Worm (Caenorhabditis elegans) whole organism, young adult: ENCODE data around the gene exp-1.

Experiments
- ceh-40 ChIP-seq: fragments of 200-800 bp; sonication (Bioruptor generic); IDR thresholded peaks from 2 replicates; pipeline ENCODE4 v1.3.6; 2022; ENCODE audit warnings: missing genetic modification characterization, missing compliant biosample characterization
- dpl-1 ChIP-seq: fragments of 150-350 bp; optimal IDR thresholded peaks from 2 replicates; lab custom pipeline; 2014; ENCODE audit warnings: missing biosample characterization, missing genetic modification reagents, missing genetic modification characterization
- mel-28 ChIP-seq: sonication (generic microtip); optimal IDR thresholded peaks from 2 replicates; lab custom pipeline; 2016; ENCODE audit warnings: borderline replicate concordance, mild to moderate bottlenecking, missing genetic modification characterization, missing compliant biosample characterization
- zim-3 ChIP-seq: sonication (generic microtip); optimal IDR thresholded peaks from 2 replicates; lab custom pipeline; 2017; ENCODE audit warnings: mild to moderate bottlenecking, missing genetic modification characterization, moderate library complexity, missing compliant biosample characterization

DNA sequence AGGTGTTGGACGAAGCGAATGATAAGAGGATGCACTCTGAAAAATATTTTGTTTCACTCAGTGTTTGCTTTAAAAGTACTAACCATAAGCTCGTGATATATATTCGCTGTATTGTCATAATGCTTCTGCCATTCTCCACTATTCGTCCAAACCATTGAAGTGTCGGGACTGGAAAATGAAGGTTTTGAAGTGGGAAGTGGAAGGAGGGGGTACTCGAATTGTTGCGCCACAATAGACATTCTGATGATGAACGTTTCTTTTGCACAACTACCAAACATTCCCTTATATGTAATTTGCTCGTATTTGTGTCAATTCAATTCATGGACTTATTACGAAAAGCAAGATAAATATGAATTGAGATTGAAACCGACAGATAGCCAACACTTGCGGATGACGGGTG is 45.6 kb downstream of the exp-1 start:
- TF ChIP-seq ceh-40 (GFP tag; lab: Robert Waterston, UW) (no peak), mel-28 (tag; lab: Kevin White, UChicago) (no peak), zim-3 (tag; lab: Kevin White, UChicago) (no peak), dpl-1 (GFP tag; lab: Kevin White, UChicago) (no peak)
